Worm (Caenorhabditis elegans) whole organism, late embryonic: ENCODE measurements around the gene sre-40.

Experiments used
- K09A11.1 ChIP-seq: sonication (generic microtip); optimal IDR thresholded peaks from 2 replicates; lab custom pipeline; 2017; ENCODE audit warnings: antibody characterized with exemption, mild to moderate bottlenecking, missing genetic modification characterization, missing compliant biosample characterization; ENCODE audit not compliant: insufficient read depth
- Y22D7AL.16 ChIP-seq: sonication (generic microtip); optimal IDR thresholded peaks from 2 replicates; lab custom pipeline; 2016; ENCODE audit warnings: missing genetic modification characterization, missing compliant biosample characterization
- ama-1 ChIP-seq: fragments of 150-350 bp; optimal IDR thresholded peaks from 2 replicates; lab custom pipeline; 2014
- ceh-14 ChIP-seq: sonication (generic microtip); optimal IDR thresholded peaks from 2 replicates; lab custom pipeline; 2016; ENCODE audit warnings: missing genotype, missing genetic modification characterization, missing compliant biosample characterization
- ceh-18 ChIP-seq: sonication (generic microtip); optimal IDR thresholded peaks from 2 replicates; lab custom pipeline; 2016; ENCODE audit warnings: missing genetic modification characterization, missing compliant biosample characterization
- ceh-19 ChIP-seq: fragments of 200-800 bp; sonication (Bioruptor generic); optimal IDR thresholded peaks from 2 replicates; lab custom pipeline; 2018; ENCODE audit warnings: mild to moderate bottlenecking, missing genetic modification characterization, missing compliant biosample characterization
- ceh-2 ChIP-seq: sonication (generic microtip); optimal IDR thresholded peaks from 2 replicates; lab custom pipeline; 2016; ENCODE audit warnings: missing genotype, missing genetic modification characterization, missing compliant biosample characterization
- ceh-22 ChIP-seq: sonication (generic microtip); optimal IDR thresholded peaks from 2 replicates; lab custom pipeline; 2017; ENCODE audit warnings: missing biosample characterization, missing genetic modification characterization
- ceh-24 ChIP-seq: sonication (generic microtip); optimal IDR thresholded peaks from 2 replicates; lab custom pipeline; 2016; ENCODE audit warnings: mild to moderate bottlenecking, missing genetic modification characterization, missing compliant biosample characterization
- ceh-30 ChIP-seq: fragments of 150-350 bp; optimal IDR thresholded peaks from 2 replicates; lab custom pipeline; 2014; ENCODE audit warnings: missing biosample characterization, missing genetic modification characterization
- ceh-34 ChIP-seq: sonication (generic microtip); optimal IDR thresholded peaks from 2 replicates; lab custom pipeline; 2016; ENCODE audit warnings: mild to moderate bottlenecking, missing genetic modification characterization, missing compliant biosample characterization
- ceh-45 ChIP-seq: fragments of 200-800 bp; sonication (Bioruptor generic); IDR thresholded peaks from 2 replicates; pipeline ENCODE4 v1.3.6; 2022; ENCODE audit warnings: missing genetic modification reagents, missing genetic modification characterization, missing compliant biosample characterization
- ceh-48 ChIP-seq: sonication (generic microtip); optimal IDR thresholded peaks from 2 replicates; lab custom pipeline; 2016; ENCODE audit warnings: missing genetic modification characterization, inconsistent platforms, missing compliant biosample characterization
- ceh-6 ChIP-seq: fragments of 200-800 bp; sonication (Bioruptor generic); optimal IDR thresholded peaks from 2 replicates; lab custom pipeline; 2018; ENCODE audit warnings: mild to moderate bottlenecking, missing genetic modification characterization, missing compliant biosample characterization
- ceh-9 ChIP-seq: sonication (generic microtip); optimal IDR thresholded peaks from 2 replicates; lab custom pipeline; 2016; ENCODE audit warnings: mild to moderate bottlenecking, missing genetic modification characterization, inconsistent platforms, missing compliant biosample characterization
- elt-2 ChIP-seq: sonication (generic microtip); optimal IDR thresholded peaks from 2 replicates; lab custom pipeline; 2016; ENCODE audit warnings: missing genetic modification reagents, missing genetic modification characterization, missing compliant biosample characterization
- ets-4 ChIP-seq: sonication (generic microtip); optimal IDR thresholded peaks from 2 replicates; lab custom pipeline; 2016; ENCODE audit warnings: missing genetic modification characterization, missing compliant biosample characterization
- hlh-13 ChIP-seq: fragments of 200-800 bp; sonication (Bioruptor generic); optimal IDR thresholded peaks from 2 replicates; lab custom pipeline; 2018; ENCODE audit warnings: mild to moderate bottlenecking, missing genetic modification characterization, missing compliant biosample characterization
- hlh-15 ChIP-seq: sonication (generic microtip); optimal IDR thresholded peaks from 2 replicates; lab custom pipeline; 2016; ENCODE audit warnings: missing genetic modification characterization, missing compliant biosample characterization
- hlh-30 ChIP-seq: sonication (generic microtip); optimal IDR thresholded peaks from 2 replicates; lab custom pipeline; 2017; ENCODE audit warnings: antibody characterized with exemption, missing genetic modification characterization, missing compliant biosample characterization; ENCODE audit not compliant: insufficient read depth
- lin-11 ChIP-seq: fragments of 200-800 bp; sonication (Bioruptor generic); optimal IDR thresholded peaks from 2 replicates; lab custom pipeline; 2018; ENCODE audit warnings: mild to moderate bottlenecking, missing genetic modification characterization, missing compliant biosample characterization
- nfya-1 ChIP-seq: sonication (generic microtip); optimal IDR thresholded peaks from 2 replicates; lab custom pipeline; 2017; ENCODE audit warnings: missing genetic modification characterization, mild to moderate bottlenecking, missing compliant biosample characterization, antibody characterized with exemption, moderate library complexity
- odd-2 ChIP-seq: sonication (generic microtip); optimal IDR thresholded peaks from 2 replicates; lab custom pipeline; 2017; ENCODE audit warnings: antibody characterized with exemption, mild to moderate bottlenecking, missing genetic modification characterization, missing compliant biosample characterization
- pha-2 ChIP-seq: sonication (generic microtip); optimal IDR thresholded peaks from 2 replicates; lab custom pipeline; 2017; ENCODE audit warnings: mild to moderate bottlenecking, missing genetic modification characterization, missing compliant biosample characterization
- pha-4 ChIP-seq: fragments of 150-350 bp; optimal IDR thresholded peaks from 2 replicates; lab custom pipeline; 2018; ENCODE audit warnings: missing biosample characterization, missing genetic modification reagents, missing genetic modification characterization
- rnt-1 ChIP-seq: sonication (generic microtip); optimal IDR thresholded peaks from 2 replicates; lab custom pipeline; 2016; ENCODE audit warnings: missing genetic modification characterization, missing compliant biosample characterization
- sdc-2 ChIP-seq: sonication (generic microtip); optimal IDR thresholded peaks from 2 replicates; lab custom pipeline; 2016; ENCODE audit warnings: missing genotype, missing genetic modification characterization, missing compliant biosample characterization
- tbx-7 ChIP-seq: sonication (generic microtip); optimal IDR thresholded peaks from 2 replicates; lab custom pipeline; 2016; ENCODE audit warnings: missing genotype, missing genetic modification characterization, missing compliant biosample characterization
- ttx-3 ChIP-seq: sonication (generic microtip); optimal IDR thresholded peaks from 2 replicates; lab custom pipeline; 2016; ENCODE audit warnings: missing genetic modification reagents, missing genetic modification characterization, missing compliant biosample characterization
- unc-42 ChIP-seq: sonication (generic microtip); optimal IDR thresholded peaks from 2 replicates; lab custom pipeline; 2016; ENCODE audit warnings: missing genotype, missing genetic modification characterization, missing compliant biosample characterization
- unc-55 ChIP-seq: sonication (generic microtip); optimal IDR thresholded peaks from 2 replicates; lab custom pipeline; 2017; ENCODE audit warnings: missing biosample characterization, missing genetic modification reagents, missing genetic modification characterization
- unc-86 ChIP-seq: sonication (generic microtip); optimal IDR thresholded peaks from 2 replicates; lab custom pipeline; 2016; ENCODE audit warnings: missing genetic modification characterization, missing compliant biosample characterization
- ztf-16 ChIP-seq: sonication (generic microtip); optimal IDR thresholded peaks from 2 replicates; lab custom pipeline; 2017; ENCODE audit warnings: missing genetic modification characterization, missing compliant biosample characterization

The sre-40 gene

ce11 chrII:4665359-4665758, 18.2 kb downstream of the sre-40 start, which contains the start of gene T05A7.11:
TSS of gene T05A7.11 (minus strand) at chrII:4665459.
- TF ChIP-seq odd-2 (tag; lab: Kevin White, UChicago) (no peak), ceh-24 (tag; lab: Kevin White, UChicago) (no peak), sdc-2 (tag; lab: Kevin White, UChicago) (no peak), ceh-9 (tag; lab: Kevin White, UChicago) (no peak), unc-55 (GFP tag; lab: Kevin White, UChicago) (no peak), ceh-18 (tag; lab: Kevin White, UChicago) (no peak), nfya-1 (tag; lab: Kevin White, UChicago) (no peak), ceh-19 (GFP tag; lab: Kevin White, UChicago) (no peak), hlh-13 (GFP tag; lab: Kevin White, UChicago) (no peak), ceh-30 (no peak), unc-42 (tag; lab: Kevin White, UChicago) (no peak), pha-4 (tag; lab: Kevin White, UChicago) (no peak)

DNA sequence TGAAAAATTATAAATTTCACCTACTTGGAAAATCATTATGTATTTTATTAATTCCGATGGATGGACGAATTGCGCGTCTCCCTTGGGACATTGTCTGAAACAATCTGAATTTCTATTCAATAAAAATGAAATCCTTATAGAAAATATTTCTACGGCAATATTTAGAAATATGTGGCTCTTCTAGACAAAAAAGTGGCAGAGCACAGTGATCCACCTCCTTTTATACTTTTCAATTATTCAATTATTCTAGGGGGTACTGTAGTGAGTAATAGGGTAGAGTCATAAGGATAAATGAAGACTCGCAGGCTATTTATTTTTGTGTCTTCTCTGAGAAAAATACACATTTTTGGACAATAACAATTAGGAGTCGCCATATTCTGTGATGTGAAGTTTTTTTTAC, 20.4 kb downstream of the sre-40 start, which contains the start of gene T05A7.12:
Gene T05A7.12 (minus strand): TSS at position 101 of the 400 bp plus-strand sequence.
- TF ChIP-seq ceh-6 (GFP tag; lab: Kevin White, UChicago) (no peak), ztf-16 (tag; lab: Kevin White, UChicago) (no peak), ets-4 (no peak), pha-2 (tag; lab: Kevin White, UChicago) (no peak), ceh-45 (GFP tag; lab: Robert Waterston, UW) (no peak), ceh-19 (GFP tag; lab: Kevin White, UChicago) (no peak), hlh-15 (tag; lab: Kevin White, UChicago) (no peak)

ce11 chrII:4661278-4661677, 22.3 kb downstream of the sre-40 start, which contains the start of gene T05A7.13:
TSS of gene T05A7.13 (minus strand) at chrII:4661378.
- TF ChIP-seq odd-2 (tag; lab: Kevin White, UChicago) (no peak), elt-2 (tag; lab: Kevin White, UChicago) (no peak), rnt-1 (no peak), pha-4 (tag; lab: Kevin White, UChicago) (no peak)
- TF ChIP-seq, all 69 proteins: peak for 0

DNA sequence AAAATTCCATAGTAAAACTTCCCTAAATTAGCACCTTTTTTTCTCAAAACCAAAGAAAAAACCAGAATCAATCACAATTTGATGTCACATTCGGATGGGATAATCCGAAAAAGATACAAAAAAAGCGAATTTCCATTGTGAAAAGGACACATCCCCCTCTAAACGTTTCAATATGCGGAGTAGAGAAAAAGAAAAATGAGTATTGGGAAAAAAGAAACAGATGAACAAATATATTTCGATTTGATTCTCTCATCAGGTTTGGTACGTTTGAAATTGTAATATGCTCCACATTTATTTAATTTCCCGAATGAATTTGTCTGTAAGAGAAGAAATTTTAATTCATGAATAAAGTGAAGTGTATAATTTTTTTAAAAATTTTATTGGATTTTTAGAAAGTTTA, 25.3 kb downstream of the sre-40 start:
- no peak for TF ChIP-seq ceh-30
- TF ChIP-seq hlh-13 (GFP tag; lab: Kevin White, UChicago), result no peak
- TF ChIP-seq ama-1 (lab: Kevin White, UChicago), result no peak
- TF ChIP-seq unc-55 (GFP tag; lab: Kevin White, UChicago), result no peak
- TF ChIP-seq ceh-2, result no peak
- TF ChIP-seq ztf-16 (tag; lab: Kevin White, UChicago), result no peak
- no peak for TF ChIP-seq ceh-48
- no peak for TF ChIP-seq ceh-14 (tag; lab: Kevin White, UChicago)
- no peak for TF ChIP-seq ceh-9 (tag; lab: Kevin White, UChicago)
- TF ChIP-seq pha-2 (tag; lab: Kevin White, UChicago), result no peak
- no peak for TF ChIP-seq unc-86 (tag; lab: Kevin White, UChicago)
- no peak for TF ChIP-seq ceh-34
- no peak for TF ChIP-seq ttx-3 (tag; lab: Kevin White, UChicago)
- TF ChIP-seq lin-11 (tag; lab: Kevin White, UChicago), result no peak
- TF ChIP-seq Y22D7AL.16 (tag; lab: Kevin White, UChicago), result no peak

DNA sequence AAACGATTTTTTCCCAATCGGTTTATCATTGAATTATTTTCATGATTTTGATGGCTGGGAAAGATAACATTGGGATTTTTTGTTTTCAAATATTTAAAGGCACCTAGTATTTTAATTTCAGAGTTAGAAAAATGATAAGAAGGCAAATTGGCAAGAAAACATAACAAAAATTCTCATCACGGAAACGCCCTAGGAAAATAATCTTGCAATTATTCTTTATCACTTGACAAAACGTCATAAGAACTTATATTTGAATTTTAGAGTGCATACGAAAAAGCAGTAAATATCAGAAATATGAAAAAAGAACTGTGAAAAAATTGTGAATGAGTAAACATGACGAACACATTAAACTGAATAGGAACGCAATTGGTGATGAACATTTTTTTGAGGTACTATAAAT, 26.2 kb downstream of the sre-40 start:
- TF ChIP-seq Y22D7AL.16 (tag; lab: Kevin White, UChicago), result no peak
- no peak for TF ChIP-seq ceh-30
- TF ChIP-seq tbx-7 (tag; lab: Kevin White, UChicago), result no peak
- no peak for TF ChIP-seq K09A11.1 (tag; lab: Kevin White, UChicago)
- TF ChIP-seq ceh-34, result no peak
- no peak for TF ChIP-seq hlh-13 (GFP tag; lab: Kevin White, UChicago)

DNA sequence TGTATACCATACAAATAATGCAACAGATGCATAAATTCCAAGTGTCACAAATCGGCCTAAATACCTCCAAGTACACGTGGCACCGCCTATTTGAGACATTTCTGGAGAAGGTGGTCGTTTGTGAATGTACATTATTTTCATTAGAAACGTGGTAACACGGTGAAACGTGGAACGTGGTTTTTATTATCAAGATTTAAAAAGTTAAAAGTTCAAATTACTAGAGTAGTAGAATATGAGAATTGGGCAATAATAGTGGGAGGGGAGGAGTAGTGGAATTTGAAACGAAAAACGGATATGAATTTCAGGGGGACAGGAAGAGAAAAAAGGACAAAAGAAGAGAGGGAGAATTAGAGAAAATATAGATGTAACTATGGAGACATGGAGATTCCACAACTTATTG, 27.8 kb downstream of the sre-40 start, which contains the start of gene fut-6:
Gene fut-6 (minus strand): TSS at position 101 of the 400 bp plus-strand sequence.
- TF ChIP-seq ceh-22, result no peak
- TF ChIP-seq ceh-9 (tag; lab: Kevin White, UChicago), result no peak
- TF ChIP-seq hlh-30, result no peak
- TF ChIP-seq unc-42 (tag; lab: Kevin White, UChicago), result no peak
- no peak for TF ChIP-seq elt-2 (tag; lab: Kevin White, UChicago)
